Worm (Caenorhabditis elegans): ENCODE measurements around the gene Y105C5A.15.
"Not testable (repeated sequence)": the region's sequence is repeated elsewhere in the genome, so short reads cannot be mapped to it uniquely, and the experiment has no call there.

Gene Y105C5A.15

DNA sequence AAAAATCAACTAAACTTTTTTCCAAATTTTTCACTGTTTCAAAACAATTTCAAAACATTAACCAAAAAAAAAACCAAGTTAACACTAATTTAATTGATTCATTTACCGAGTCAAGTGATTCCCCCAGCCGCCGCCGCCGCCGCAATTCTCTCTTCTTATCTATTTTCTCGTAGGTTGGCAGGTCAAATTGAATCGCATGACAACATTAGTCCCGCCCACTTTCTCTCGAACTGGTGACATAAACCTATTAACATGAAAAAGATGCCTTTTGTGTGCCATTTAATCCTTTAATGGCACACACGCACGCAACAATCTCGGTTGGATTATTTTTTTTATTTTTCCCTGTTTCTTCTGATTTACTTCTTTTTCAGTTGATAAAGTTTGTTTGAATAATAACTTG, 13.0 kb downstream of the Y105C5A.15 start:
- TF ChIP-seq ces-1 (GFP tag; optimal IDR thresholded peaks at IDR 0.05) (no peak), mep-1 (tag; optimal IDR thresholded peaks at IDR 0.05) (no peak), snpc-4 (tag; optimal IDR thresholded peaks at IDR 0.05) (no peak), nhr-237 (tag; optimal IDR thresholded peaks at IDR 0.05) (no peak), ceh-83 (GFP tag; optimal IDR thresholded peaks at IDR 0.05) (no peak), nhr-2 (tag; optimal IDR thresholded peaks at IDR 0.05) (no peak), tbx-8 (GFP tag; optimal IDR thresholded peaks at IDR 0.05) (no peak), ceh-43 (GFP tag; optimal IDR thresholded peaks at IDR 0.05) (no peak), drap-1 (GFP tag; optimal IDR thresholded peaks at IDR 0.05) (no peak), cnd-1 (tag; optimal IDR thresholded peaks at IDR 0.05) (no peak), mls-2 (tag; optimal IDR thresholded peaks at IDR 0.05) (no peak), lin-32 (GFP tag; optimal IDR thresholded peaks at IDR 0.05) (no peak), hlh-1 (tag; optimal IDR thresholded peaks at IDR 0.05) (no peak), blmp-1 (tag; optimal IDR thresholded peaks at IDR 0.05) (no peak)

DNA sequence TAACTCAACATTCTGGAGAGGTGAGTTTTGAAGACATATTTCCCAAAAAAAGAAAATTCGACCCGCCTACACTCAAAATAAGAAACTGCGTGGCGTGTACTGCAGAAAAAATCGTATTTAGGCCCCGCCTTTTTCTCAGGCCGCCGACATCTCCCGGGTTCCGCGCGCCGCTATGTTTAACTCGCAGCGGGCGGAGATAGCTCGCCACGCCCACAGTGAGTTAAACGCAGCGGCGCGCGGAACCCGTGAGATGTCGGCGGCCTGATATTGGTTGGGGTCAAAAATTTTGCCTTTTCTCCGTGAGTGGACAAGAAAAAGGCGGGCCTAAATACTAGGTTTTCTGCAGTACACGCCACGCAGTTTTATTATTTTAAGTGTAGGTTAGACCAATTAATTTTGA, 29.4 kb downstream of the Y105C5A.15 start:
- TF ChIP-seq bed-3 (GFP tag; optimal IDR thresholded peaks at IDR 0.05) (no peak), elt-1 (tag; optimal IDR thresholded peaks at IDR 0.05; ENCODE audit: borderline replicate concordance, insufficient read depth) (no peak), flh-1 (GFP tag; optimal IDR thresholded peaks at IDR 0.05) (no peak), zip-8 (tag; optimal IDR thresholded peaks at IDR 0.05) (no peak), mab-5 (tag; optimal IDR thresholded peaks at IDR 0.05) (no peak), ceh-39 (tag; optimal IDR thresholded peaks at IDR 0.05) (no peak), drap-1 (GFP tag; optimal IDR thresholded peaks at IDR 0.05) (no peak), ces-1 (GFP tag; optimal IDR thresholded peaks at IDR 0.05) (no peak), nhr-2 (tag; optimal IDR thresholded peaks at IDR 0.05) (no peak)

- no peak for TF ChIP-seq tbx-8 (GFP tag; optimal IDR thresholded peaks at IDR 0.05)
- no peak for TF ChIP-seq cnd-1 (tag; optimal IDR thresholded peaks at IDR 0.05)
- TF ChIP-seq lsy-2 (tag; optimal IDR thresholded peaks at IDR 0.05), result no peak
- no peak for TF ChIP-seq bed-3 (GFP tag; optimal IDR thresholded peaks at IDR 0.05)
- no peak for TF ChIP-seq elt-1 (tag; optimal IDR thresholded peaks at IDR 0.05; ENCODE audit: borderline replicate concordance, insufficient read depth)
- TF ChIP-seq nhr-76 (tag; optimal IDR thresholded peaks at IDR 0.05), result no peak
- no peak for TF ChIP-seq unc-39 (tag; optimal IDR thresholded peaks at IDR 0.05)
- no peak for TF ChIP-seq drap-1 (GFP tag; optimal IDR thresholded peaks at IDR 0.05)
- TF ChIP-seq flh-1 (GFP tag; optimal IDR thresholded peaks at IDR 0.05), result no peak
- TF ChIP-seq unc-120 (tag; optimal IDR thresholded peaks at IDR 0.05; ENCODE audit: poor library complexity, severe bottlenecking), result no peak
- TF ChIP-seq mep-1 (tag; optimal IDR thresholded peaks at IDR 0.05), result no peak
- no peak for TF ChIP-seq hlh-1 (tag; optimal IDR thresholded peaks at IDR 0.05)
- TF ChIP-seq blmp-1 (tag; optimal IDR thresholded peaks at IDR 0.05), result no peak
Measured at ce11 chrIV:15726175-15726574, 37.2 kb downstream of the Y105C5A.15 start.

ce11 chrIV:15750014-15750776, 61.2 kb downstream of the Y105C5A.15 start:
- TF ChIP-seq ceh-43 (GFP tag; optimal IDR thresholded peaks at IDR 0.05), result no peak
- no peak for TF ChIP-seq ces-1 (GFP tag; optimal IDR thresholded peaks at IDR 0.05)
- no peak for TF ChIP-seq unc-62 (GFP tag; optimal IDR thresholded peaks at IDR 0.05)
- no peak for TF ChIP-seq ham-2 (GFP tag; optimal IDR thresholded peaks at IDR 0.05)
- TF ChIP-seq snpc-4 (tag; optimal IDR thresholded peaks at IDR 0.05), result no peak
- no peak for TF ChIP-seq bed-3 (GFP tag; optimal IDR thresholded peaks at IDR 0.05)
- no peak for TF ChIP-seq mab-5 (tag; optimal IDR thresholded peaks at IDR 0.05)
- no peak for TF ChIP-seq nhr-237 (tag; optimal IDR thresholded peaks at IDR 0.05)
- no peak for TF ChIP-seq sptf-1 (tag; optimal IDR thresholded peaks at IDR 0.05)
- TF ChIP-seq zip-8 (tag; optimal IDR thresholded peaks at IDR 0.05), result no peak
- no peak for TF ChIP-seq nhr-2 (tag; optimal IDR thresholded peaks at IDR 0.05)
- TF ChIP-seq ztf-11 (tag; optimal IDR thresholded peaks at IDR 0.05), result no peak
- TF ChIP-seq pha-4 (tag; optimal IDR thresholded peaks at IDR 0.05), result no peak
- TF ChIP-seq nhr-12 (tag; optimal IDR thresholded peaks at IDR 0.05), result no peak
- no peak for TF ChIP-seq sem-2 (GFP tag; optimal IDR thresholded peaks at IDR 0.05)
- no peak for TF ChIP-seq tbx-8 (GFP tag; optimal IDR thresholded peaks at IDR 0.05)

- TF ChIP-seq ztf-11, snpc-4, mep-1 (tag; optimal IDR thresholded peaks at IDR 0.05): not testable (repeated sequence)
Measured at ce11 chrIV:15752114-15752513, 63.1 kb downstream of the Y105C5A.15 start, which contains the start of gene Y105C5A.1285. Gene Y105C5A.1285, plus strand, starts transcription at chrIV:15752414.

Data from whole organism, mixed stage, embryonic.